Fruit fly (Drosophila melanogaster) whole organism, embryonic: Measurements from ENCODE around the gene Ilp7.
A peak's percentile ranks its signal among the peaks of the same experiment; 100 is the strongest.

Experiments
- Abd-B ChIP-seq: fragments of 200-800 bp; sonication (Bioruptor generic); optimal IDR thresholded peaks from 2 replicates; lab custom pipeline; 2018; ENCODE audit warnings: missing biosample characterization, mild to moderate bottlenecking, missing genetic modification characterization, moderate library complexity
- Ada2b ChIP-seq: fragments of 200-800 bp; sonication (Bioruptor generic); IDR thresholded peaks from 2 replicates; pipeline ENCODE4 v1.3.6; 2022; ENCODE audit warnings: missing biosample characterization, missing genetic modification characterization
- Blimp-1 ChIP-seq: fragments of 200-800 bp; sonication (Bioruptor generic); optimal IDR thresholded peaks from 3 replicates; lab custom pipeline; 2018; ENCODE audit warnings: missing biosample characterization, missing genetic modification characterization, mild to moderate bottlenecking, moderate library complexity, missing genetic modification reagents
- CG11504 ChIP-seq: fragments of 200-800 bp; sonication (Bioruptor generic); optimal IDR thresholded peaks from 3 replicates; lab custom pipeline; 2019; ENCODE audit warnings: missing biosample characterization, mild to moderate bottlenecking, missing genetic modification characterization, moderate library complexity
- CG11560 ChIP-seq: fragments of 200-800 bp; sonication (Bioruptor generic); IDR thresholded peaks from 3 replicates; pipeline ENCODE4 v1.3.6; 2022; ENCODE audit warnings: missing biosample characterization, missing genetic modification characterization
- CG14014 ChIP-seq: fragments of 200-800 bp; sonication (Bioruptor generic); IDR thresholded peaks from 2 replicates; pipeline ENCODE4 v1.3.6; 2022; ENCODE audit warnings: missing biosample characterization, missing genetic modification characterization
- CG16815 ChIP-seq: fragments of 200-800 bp; sonication (Bioruptor generic); optimal IDR thresholded peaks from 3 replicates; lab custom pipeline; 2017; ENCODE audit warnings: missing biosample characterization, mild to moderate bottlenecking, missing genetic modification characterization
- CG17359 ChIP-seq: fragments of 200-800 bp; sonication (Bioruptor generic); optimal IDR thresholded peaks from 3 replicates; lab custom pipeline; 2018; ENCODE audit warnings: missing biosample characterization, mild to moderate bottlenecking, missing genetic modification characterization, moderate library complexity
- CG17568 ChIP-seq: fragments of 200-800 bp; sonication (Bioruptor generic); optimal IDR thresholded peaks from 2 replicates; lab custom pipeline; 2018; ENCODE audit warnings: missing biosample characterization, mild to moderate bottlenecking, missing genetic modification characterization, moderate library complexity
- CG17612 ChIP-seq: fragments of 200-800 bp; sonication (Bioruptor generic); IDR thresholded peaks from 2 replicates; pipeline ENCODE4 v1.3.6; 2022; ENCODE audit warnings: missing biosample characterization, missing genetic modification characterization
- CG18011 ChIP-seq: fragments of 200-800 bp; sonication (Bioruptor generic); optimal IDR thresholded peaks from 2 replicates; lab custom pipeline; 2017; ENCODE audit warnings: missing biosample characterization, missing genetic modification characterization, mild to moderate bottlenecking, moderate library complexity, missing genotype
- CG2120 ChIP-seq: fragments of 200-800 bp; sonication (Bioruptor generic); optimal IDR thresholded peaks from 3 replicates; lab custom pipeline; 2016; ENCODE audit warnings: missing biosample characterization, missing genetic modification characterization
- CG32767 ChIP-seq: fragments of 200-800 bp; sonication (Bioruptor generic); IDR thresholded peaks from 2 replicates; pipeline ENCODE4 v1.3.6; 2022; ENCODE audit warnings: missing biosample characterization, missing genetic modification characterization
- CG3847 ChIP-seq: fragments of 200-800 bp; sonication (Bioruptor generic); IDR thresholded peaks from 2 replicates; pipeline ENCODE4 v1.3.6; 2022; ENCODE audit warnings: missing biosample characterization, missing genetic modification characterization
- CG4820 ChIP-seq: fragments of 200-800 bp; sonication (Bioruptor generic); optimal IDR thresholded peaks from 3 replicates; lab custom pipeline; 2016; ENCODE audit warnings: missing biosample characterization, missing genetic modification characterization
- CG6683 ChIP-seq: fragments of 200-800 bp; sonication (Bioruptor generic); optimal IDR thresholded peaks from 2 replicates; lab custom pipeline; 2017; ENCODE audit warnings: missing biosample characterization, mild to moderate bottlenecking, missing genetic modification characterization, missing genetic modification reagents
- CG6689 ChIP-seq: fragments of 200-800 bp; sonication (Bioruptor generic); IDR thresholded peaks from 2 replicates; pipeline ENCODE4 v1.3.6; 2022; ENCODE audit warnings: missing biosample characterization, missing genetic modification characterization
- CG6791 ChIP-seq: fragments of 200-800 bp; sonication (Bioruptor generic); IDR thresholded peaks from 3 replicates; pipeline ENCODE4 v1.3.6; 2022; ENCODE audit warnings: missing biosample characterization, missing genetic modification characterization; ENCODE audit not compliant: partially characterized antibody
- CG7839 ChIP-seq: fragments of 200-800 bp; sonication (Bioruptor generic); optimal IDR thresholded peaks from 3 replicates; lab custom pipeline; 2018; ENCODE audit warnings: missing biosample characterization, mild to moderate bottlenecking, missing genetic modification characterization, moderate library complexity
- Dek ChIP-seq: fragments of 200-800 bp; sonication (Bioruptor generic); optimal IDR thresholded peaks from 3 replicates; lab custom pipeline; 2019; ENCODE audit warnings: missing biosample characterization, mild to moderate bottlenecking, missing genetic modification characterization, moderate library complexity
- Drgx ChIP-seq: fragments of 200-800 bp; sonication (Bioruptor generic); IDR thresholded peaks from 2 replicates; pipeline ENCODE4 v1.3.6; 2022; ENCODE audit warnings: missing biosample characterization, missing genetic modification characterization
- Eip74EF ChIP-seq, 2 experiments: fragments of 200-800 bp in 1 of 2; fragments of >200 bp in 1 of 2; sonication (Bioruptor generic) in 1 of 2; optimal IDR thresholded peaks; 2 replicates each; lab custom pipeline; 2017 to 2019; ENCODE audit warnings: missing biosample characterization in 2 of 2, missing genetic modification characterization in 2 of 2, mild to moderate bottlenecking in 1 of 2, moderate library complexity in 1 of 2
- H2.0 ChIP-seq: fragments of 200-800 bp; sonication (Bioruptor generic); IDR thresholded peaks from 2 replicates; pipeline ENCODE4 v1.3.6; 2022; ENCODE audit warnings: missing biosample characterization, missing genetic modification characterization
- HLH3B ChIP-seq: fragments of 200-800 bp; sonication (Bioruptor generic); IDR thresholded peaks from 2 replicates; pipeline ENCODE4 v1.3.6; 2022; ENCODE audit warnings: missing biosample characterization, missing genetic modification characterization
- Hr3 ChIP-seq: fragments of 200-800 bp; sonication (Bioruptor generic); optimal IDR thresholded peaks from 3 replicates; lab custom pipeline; 2016; ENCODE audit warnings: missing biosample characterization, missing genetic modification characterization
- Hr51 ChIP-seq, 2 experiments: fragments of 200-800 bp; sonication (Bioruptor generic); optimal IDR thresholded peaks; 2 replicates in 1 of 2; 3 replicates in 1 of 2; lab custom pipeline; 2016 to 2018; ENCODE audit warnings: missing biosample characterization in 2 of 2, missing genetic modification characterization in 2 of 2, mild to moderate bottlenecking in 1 of 2, moderate library complexity in 1 of 2
- Lhr ChIP-seq: fragments of 200-800 bp; sonication (Bioruptor generic); optimal IDR thresholded peaks from 3 replicates; lab custom pipeline; 2017; ENCODE audit warnings: mild to moderate bottlenecking, missing biosample characterization, missing genetic modification reagents, missing genetic modification characterization
- Max ChIP-seq: fragments of 200-800 bp; sonication (Bioruptor generic); optimal IDR thresholded peaks from 2 replicates; lab custom pipeline; 2016; ENCODE audit warnings: missing biosample characterization, mild to moderate bottlenecking, missing genetic modification characterization
- Nf-YA ChIP-seq: fragments of 200-800 bp; sonication (Bioruptor generic); IDR thresholded peaks from 2 replicates; pipeline ENCODE4 v1.3.6; 2022; ENCODE audit warnings: missing biosample characterization, missing genetic modification characterization
- Rfx ChIP-seq: fragments of 200-800 bp; sonication (Bioruptor generic); IDR thresholded peaks from 2 replicates; pipeline ENCODE4 v1.3.6; 2022; ENCODE audit warnings: missing biosample characterization, missing genetic modification characterization
- Ssrp ChIP-seq: fragments of 200-800 bp; sonication (Bioruptor generic); optimal IDR thresholded peaks from 2 replicates; lab custom pipeline; 2018; ENCODE audit warnings: missing biosample characterization, mild to moderate bottlenecking, missing genetic modification characterization, moderate library complexity
- bowl ChIP-seq: fragments of 200-800 bp; sonication (Bioruptor generic); IDR thresholded peaks from 2 replicates; pipeline ENCODE4 v1.3.6; 2022; ENCODE audit warnings: missing biosample characterization, missing genetic modification characterization
- br ChIP-seq: fragments of >200 bp; optimal IDR thresholded peaks from 2 replicates; lab custom pipeline; 2017
- cato ChIP-seq: fragments of 200-800 bp; sonication (Bioruptor generic); optimal IDR thresholded peaks from 2 replicates; lab custom pipeline; 2016; ENCODE audit warnings: missing biosample characterization, missing genetic modification characterization, borderline replicate concordance
- dmrt99B ChIP-seq: fragments of 200-800 bp; sonication (Bioruptor generic); optimal IDR thresholded peaks from 2 replicates; lab custom pipeline; 2018; ENCODE audit warnings: missing biosample characterization, mild to moderate bottlenecking, missing genetic modification characterization, moderate library complexity
- dysf ChIP-seq: fragments of 200-800 bp; sonication (Bioruptor generic); IDR thresholded peaks from 3 replicates; pipeline ENCODE4 v1.3.6; 2022; ENCODE audit warnings: missing biosample characterization, missing genetic modification characterization
- fd96Cb ChIP-seq: fragments of 200-800 bp; sonication (Bioruptor generic); optimal IDR thresholded peaks from 2 replicates; lab custom pipeline; 2018; ENCODE audit warnings: missing biosample characterization, mild to moderate bottlenecking, missing genetic modification characterization, moderate library complexity
- grn ChIP-seq: fragments of 200-800 bp; sonication (Bioruptor generic); optimal IDR thresholded peaks from 3 replicates; lab custom pipeline; 2017; ENCODE audit warnings: missing biosample characterization, missing genetic modification characterization
- hb ChIP-seq: fragments of 200-800 bp; sonication (Bioruptor generic); IDR thresholded peaks from 3 replicates; pipeline ENCODE4 v1.3.6; 2022; ENCODE audit warnings: missing biosample characterization, missing genetic modification characterization; ENCODE audit not compliant: partially characterized antibody
- insv ChIP-seq, 2 experiments: fragments of 200-800 bp; sonication (Bioruptor generic); optimal IDR thresholded peaks; 3 replicates each; lab custom pipeline; 2016 to 2018; ENCODE audit warnings: missing biosample characterization in 2 of 2, missing genetic modification characterization in 2 of 2
- lbe ChIP-seq: fragments of 200-800 bp; sonication (Bioruptor generic); optimal IDR thresholded peaks from 2 replicates; lab custom pipeline; 2016; ENCODE audit warnings: missing biosample characterization, mild to moderate bottlenecking, missing genetic modification characterization
- lmd ChIP-seq: fragments of 200-800 bp; sonication (Bioruptor generic); IDR thresholded peaks from 2 replicates; pipeline ENCODE4 v1.3.6; 2022; ENCODE audit warnings: missing biosample characterization, missing genetic modification characterization
- pfk ChIP-seq: fragments of 200-800 bp; sonication (Bioruptor generic); optimal IDR thresholded peaks from 2 replicates; lab custom pipeline; 2018; ENCODE audit warnings: missing biosample characterization, mild to moderate bottlenecking, missing genetic modification characterization, moderate library complexity
- pros ChIP-seq: fragments of 200-800 bp; sonication (Bioruptor generic); optimal IDR thresholded peaks from 3 replicates; lab custom pipeline; 2019; ENCODE audit warnings: missing biosample characterization, mild to moderate bottlenecking, missing genetic modification characterization, moderate library complexity
- row ChIP-seq: fragments of 200-800 bp; sonication (Bioruptor generic); IDR thresholded peaks from 3 replicates; pipeline ENCODE4 v1.3.6; 2022; ENCODE audit warnings: missing biosample characterization, missing genetic modification characterization
- sens ChIP-seq: fragments of 200-800 bp; sonication (Bioruptor generic); peaks from one replicate; lab custom pipeline; 2016; ENCODE audit warnings: missing biosample characterization, missing genetic modification characterization
- sisA ChIP-seq: fragments of 200-800 bp; sonication (Bioruptor generic); IDR thresholded peaks from 2 replicates; pipeline ENCODE4 v1.3.6; 2022; ENCODE audit warnings: missing biosample characterization, missing genetic modification characterization
- stc ChIP-seq: fragments of 200-800 bp; sonication (Bioruptor generic); IDR thresholded peaks from 2 replicates; pipeline ENCODE4 v1.3.6; 2022; ENCODE audit warnings: missing biosample characterization, missing genetic modification characterization
- tgo ChIP-seq: fragments of 200-800 bp; sonication (Bioruptor generic); IDR thresholded peaks from 3 replicates; pipeline ENCODE4 v1.3.6; 2022; ENCODE audit warnings: missing biosample characterization, missing genetic modification characterization
- trem ChIP-seq: fragments of 200-800 bp; optimal IDR thresholded peaks from 3 replicates; lab custom pipeline; 2019; ENCODE audit warnings: missing biosample characterization, mild to moderate bottlenecking, missing genetic modification characterization, moderate library complexity

Ilp7 gene

DNA sequence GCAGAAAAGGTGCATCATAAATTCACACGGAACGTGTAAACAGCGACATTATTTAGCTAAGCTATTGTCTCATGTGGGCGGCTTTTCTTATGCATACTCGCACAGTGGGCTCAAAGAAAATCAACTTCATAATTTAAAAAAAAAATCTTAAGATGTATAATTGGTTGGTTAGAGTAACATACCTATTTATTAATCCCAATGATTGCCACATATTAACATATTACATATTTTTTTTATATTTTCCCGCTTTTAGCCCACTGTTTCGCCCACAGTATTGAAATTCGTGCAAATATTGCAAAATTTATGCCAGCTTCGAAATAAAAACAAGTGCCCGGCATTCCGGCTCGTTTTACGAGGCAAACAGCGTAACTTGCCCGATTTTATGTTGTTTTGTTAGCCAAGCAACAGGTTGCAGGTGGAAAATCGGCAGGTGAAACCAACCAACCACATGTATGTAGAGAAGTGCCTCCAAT lies at the start of gene Ilp7:
Gene Ilp7, plus strand, starts transcription at position 423 of the 473 bp plus-strand sequence.
- no peak for TF ChIP-seq Ssrp (tag; lab: Kevin White, UChicago)
- no peak for TF ChIP-seq trem (tag; lab: Kevin White, UChicago)
- TF ChIP-seq CG17612 = no peak
- TF ChIP-seq pros (GFP tag; lab: Kevin White, UChicago) = no peak
- TF ChIP-seq cato = no peak
- 0 out of 2 replicates have a peak, but pooled peaks have one; percentile 15 for TF ChIP-seq CG32767
- no peak for TF ChIP-seq Hr3 (GFP tag; lab: Kevin White, UChicago)
- peak; percentile 27; the same call in 1 of the 2 replicates for TF ChIP-seq lmd (GFP tag; lab: Robert Waterston, UW)
- peak in 1 of 2 experiments; percentile 29 for TF ChIP-seq Hr51 (GFP tag; optimal IDR thresholded peaks at IDR 0.05; lab: Kevin White, UChicago)
- no peak for TF ChIP-seq CG3847 (GFP tag; lab: Robert Waterston, UW)
- TF ChIP-seq Abd-B = peak; percentile 3
- no peak for TF ChIP-seq lbe (GFP tag; lab: Kevin White, UChicago)
- no peak for TF ChIP-seq grn (GFP tag; lab: Kevin White, UChicago)
- TF ChIP-seq Eip74EF (GFP tag; optimal IDR thresholded peaks at IDR 0.05; lab: Kevin White, UChicago) = no peak
- TF ChIP-seq CG17359 (tag; lab: Kevin White, UChicago) = peak; percentile 34
- no peak for TF ChIP-seq pfk (GFP tag; lab: Kevin White, UChicago)
- no peak for TF ChIP-seq CG6791 (GFP tag; lab: Robert Waterston, UW)
- 0 out of 2 replicates have a peak, but pooled peaks have one; percentile 20 for TF ChIP-seq Nf-YA (GFP tag; lab: Robert Waterston, UW)
- TF ChIP-seq CG6689 = peak; percentile 20; the same call in 1 of the 2 replicates
- TF ChIP-seq Drgx = 0 out of 2 replicates have a peak, but pooled peaks have one; percentile 49
- TF ChIP-seq stc (GFP tag; lab: Robert Waterston, UW) = 0 out of 2 replicates have a peak, but pooled peaks have one; percentile 13
- no peak for TF ChIP-seq CG6683 (GFP tag; lab: Kevin White, UChicago)
- peak; percentile 23 for TF ChIP-seq fd96Cb
- peak; percentile 39; the same call in 1 of the 3 replicates for TF ChIP-seq row (GFP tag; lab: Robert Waterston, UW)
- no peak for TF ChIP-seq CG11560 (tag; lab: Robert Waterston, UW)
- no peak for TF ChIP-seq CG17568
- TF ChIP-seq Blimp-1 (GFP tag; lab: Kevin White, UChicago) = peak; percentile 36
- peak; percentile 18; the same call in 1 of the 3 replicates for TF ChIP-seq dysf (GFP tag; lab: Robert Waterston, UW)
- TF ChIP-seq CG4820 (GFP tag; lab: Kevin White, UChicago) = peak; percentile 17
- no peak for TF ChIP-seq Lhr
- no peak for TF ChIP-seq Max (GFP tag; lab: Kevin White, UChicago)
- TF ChIP-seq Ada2b (GFP tag; lab: Robert Waterston, UW) = peak; percentile 40; the same call in 1 of the 2 replicates
- TF ChIP-seq sisA (GFP tag; lab: Robert Waterston, UW) = no peak
- TF ChIP-seq dmrt99B (tag; lab: Kevin White, UChicago) = peak; percentile 30
- peak; percentile 1 for TF ChIP-seq CG2120 (GFP tag; lab: Kevin White, UChicago)
- peak; percentile 37 for TF ChIP-seq sens
- TF ChIP-seq H2.0 (GFP tag; lab: Robert Waterston, UW) = no peak
- no peak for TF ChIP-seq insv (GFP tag; optimal IDR thresholded peaks at IDR 0.05; lab: Kevin White, UChicago)
- TF ChIP-seq Rfx = no peak
- no peak for TF ChIP-seq Dek (tag; lab: Kevin White, UChicago)
- TF ChIP-seq hb (GFP tag; lab: Robert Waterston, UW) = no peak
- TF ChIP-seq CG11504 (tag; lab: Kevin White, UChicago) = peak; percentile 50
- TF ChIP-seq CG16815 (GFP tag; lab: Kevin White, UChicago) = no peak
- no peak for TF ChIP-seq CG18011 (GFP tag; lab: Kevin White, UChicago)
- TF ChIP-seq HLH3B = 0 out of 2 replicates have a peak, but pooled peaks have one; percentile 24
- TF ChIP-seq br (lab: Kevin White, UChicago) = no peak
- no peak for TF ChIP-seq bowl (GFP tag; lab: Robert Waterston, UW)
- TF ChIP-seq CG14014 (GFP tag; lab: Robert Waterston, UW) = no peak
- peak; percentile 28; the same call in 1 of the 3 replicates for TF ChIP-seq tgo
- peak; percentile 9 for TF ChIP-seq CG7839 (tag; lab: Kevin White, UChicago)
